In genomic region chrII:6544842-6545410, ce11 we compare ENCODE assay signal across 3 worm cellular contexts.
TF ChIP-seq lines count a peak whose summit lies in the region.

Gene lron-15, minus strand, starts transcription at chrII:6544892.

TF ChIP-seq in whole organism, L1 larva, 84 proteins besides CTCF, POLR2A, EP300 and RAD21:
- TF ChIP-seq lin-14 (GFP tag; optimal IDR thresholded peaks at IDR 0.05; lab: Kevin White, UChicago) (peak; percentile 19), sptf-1 (tag; optimal IDR thresholded peaks at IDR 0.05; lab: Kevin White, UChicago) (no peak)

TF ChIP-seq in whole organism, late embryonic, 69 proteins besides CTCF, POLR2A, EP300 and RAD21:
- TF ChIP-seq elt-4 (tag; optimal IDR thresholded peaks at IDR 0.05; lab: Kevin White, UChicago): no peak
- peak; percentile 50 for TF ChIP-seq unc-55 (GFP tag; optimal IDR thresholded peaks at IDR 0.05; lab: Kevin White, UChicago)
- no peak for TF ChIP-seq eyg-1 (tag; optimal IDR thresholded peaks at IDR 0.05; lab: Kevin White, UChicago)
- TF ChIP-seq ceh-2 (tag; optimal IDR thresholded peaks at IDR 0.05; lab: Kevin White, UChicago): no peak
- peak; percentile 21 for TF ChIP-seq rnt-1 (tag; optimal IDR thresholded peaks at IDR 0.05; lab: Kevin White, UChicago)
- TF ChIP-seq hlh-6 (tag; optimal IDR thresholded peaks at IDR 0.05; lab: Kevin White, UChicago): no peak
- no peak for TF ChIP-seq hlh-8 (tag; optimal IDR thresholded peaks at IDR 0.05; lab: Kevin White, UChicago)
- no peak for TF ChIP-seq ceh-31 (tag; optimal IDR thresholded peaks at IDR 0.05; lab: Kevin White, UChicago)
- no peak for TF ChIP-seq unc-3 (GFP tag; conservative IDR thresholded peaks at IDR 0.05; lab: Robert Waterston, UW)
- no peak for TF ChIP-seq unc-3 (tag; optimal IDR thresholded peaks at IDR 0.05; lab: Kevin White, UChicago)
- TF ChIP-seq tbx-2 (tag; optimal IDR thresholded peaks at IDR 0.05; lab: Kevin White, UChicago): no peak

TF ChIP-seq in whole organism, mixed stage, embryonic, 35 proteins besides CTCF, POLR2A, EP300 and RAD21:
- TF ChIP-seq nhr-12 (tag; optimal IDR thresholded peaks at IDR 0.05; lab: Kevin White, UChicago) (no peak), elt-3 (tag; optimal IDR thresholded peaks at IDR 0.05; lab: Kevin White, UChicago) (no peak), drap-1 (GFP tag; optimal IDR thresholded peaks at IDR 0.05; lab: Kevin White, UChicago) (no peak), unc-62 (GFP tag; optimal IDR thresholded peaks at IDR 0.05; lab: Kevin White, UChicago) (peak; percentile 85), unc-120 (tag; optimal IDR thresholded peaks at IDR 0.05; lab: Kevin White, UChicago; ENCODE audit: poor library complexity, severe bottlenecking) (peak; percentile 46), hlh-1 (tag; optimal IDR thresholded peaks at IDR 0.05; lab: Kevin White, UChicago) (peak; percentile 92)

Comparison
In these comparisons a context has a peak if more than half of its experiments do, and no peak if none do; other contexts are left out.
1. Of the 10 proteins assayed by ChIP-seq in both whole organism, L1 larva and whole organism, late embryonic: peak only in whole organism, L1 larva: none; only in whole organism, late embryonic: rnt-1; in both: none; in neither: 9.